Worm (Caenorhabditis elegans): ENCODE data around the gene Y26G10.1.

Gene Y26G10.1

ce11 chrV:17699659-17700058 lies 4.0 kb upstream of the Y26G10.1 start, which contains the start of gene Y26G10.6:
Gene Y26G10.6 (plus strand): TSS chrV:17699959.
- TF ChIP-seq unc-62 (GFP tag; optimal IDR thresholded peaks at IDR 0.05) = no peak

DNA sequence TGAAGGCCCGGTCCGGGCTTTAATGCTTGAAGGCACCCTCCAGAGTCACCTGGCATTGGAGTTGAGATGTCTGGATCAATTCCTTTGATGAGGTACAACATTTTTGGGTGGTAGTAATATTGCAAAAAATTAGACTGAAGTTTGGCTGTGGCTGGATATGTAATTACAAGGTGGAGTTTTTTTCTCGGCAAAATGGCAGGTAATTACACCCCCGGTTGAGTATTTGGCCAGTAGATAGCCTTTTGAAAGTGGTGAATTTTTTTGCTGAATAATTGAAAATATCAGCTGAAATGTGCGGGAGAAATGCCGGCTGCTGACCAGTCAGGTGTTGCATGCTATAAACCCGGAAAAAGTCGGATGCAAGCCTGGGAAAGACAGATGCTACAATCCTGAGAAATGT lies 3.4 kb upstream of the Y26G10.1 start, which contains the start of gene Y26G10.4:
TSS of gene Y26G10.4 (minus strand) at position 101 of the 400 bp plus-strand sequence.
- no peak for TF ChIP-seq unc-62 (GFP tag; optimal IDR thresholded peaks at IDR 0.05)

- TF ChIP-seq unc-62 (GFP tag; optimal IDR thresholded peaks at IDR 0.05) = no peak
These were observed 1.1 kb upstream of the Y26G10.1 start, which contains the start of gene spp-29 for ce11 chrV:17696753-17697152. Gene spp-29 (minus strand): TSS chrV:17696853.

- TF ChIP-seq unc-62 (GFP tag; optimal IDR thresholded peaks at IDR 0.05) = no peak
These were observed 1.4 kb downstream of the Y26G10.1 start for ce11 chrV:17694260-17694659.

DNA sequence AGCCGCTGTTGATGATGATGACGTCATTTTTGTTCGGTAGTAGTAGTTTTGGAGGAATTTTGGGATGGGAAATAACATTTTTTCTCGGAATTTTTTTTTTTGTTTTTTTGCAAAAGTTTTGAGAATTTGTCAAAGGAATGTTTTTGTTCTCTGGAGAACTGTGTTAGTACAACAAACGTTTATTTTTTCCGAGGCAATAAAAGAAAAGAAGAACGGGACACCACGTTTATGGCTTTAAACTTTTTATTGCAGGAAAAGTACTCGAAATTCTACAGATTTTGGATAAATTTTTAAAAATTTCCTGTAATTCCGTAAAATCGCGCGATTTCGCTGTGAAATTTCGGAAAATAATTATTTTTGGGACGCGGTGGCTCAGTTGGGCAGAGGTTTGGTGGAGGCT lies 4.8 kb downstream of the Y26G10.1 start, which contains the start of gene F59A1.13:
TSS of gene F59A1.13 (minus strand) at position 101 of the 400 bp plus-strand sequence.
- no peak for TF ChIP-seq unc-62 (GFP tag; optimal IDR thresholded peaks at IDR 0.05)

DNA sequence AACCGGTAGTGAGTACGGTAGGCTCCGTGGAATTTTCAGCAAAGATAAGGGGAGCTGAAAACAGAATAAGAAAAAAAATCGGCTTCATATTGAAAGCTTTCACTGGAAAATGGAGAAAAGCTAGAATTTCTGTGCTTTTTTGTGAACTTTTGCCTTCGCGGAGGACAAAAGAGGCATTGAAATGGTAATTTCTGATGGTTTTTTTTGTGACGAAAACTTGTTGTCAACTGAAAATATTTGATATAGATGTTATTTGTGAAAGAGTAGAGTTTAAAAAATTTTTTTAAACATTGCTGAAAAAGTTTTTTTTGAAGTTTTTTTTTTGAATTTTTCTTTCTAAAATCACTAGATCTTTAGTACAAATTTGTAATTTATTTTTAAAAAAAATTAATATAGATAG lies 8.8 kb downstream of the Y26G10.1 start, which contains the start of gene F59A1.18:
TSS of gene F59A1.18 (minus strand) at position 101 of the 400 bp plus-strand sequence.
- no peak for TF ChIP-seq unc-62 (GFP tag; optimal IDR thresholded peaks at IDR 0.05)

ce11 chrV:17684857-17685256 lies 10.8 kb downstream of the Y26G10.1 start, which contains the start of the genes F59A1.16 and F59A1.6:
Gene F59A1.16 (minus strand): TSS chrV:17684957.
Gene F59A1.6 (plus strand): TSS chrV:17685141.
- no peak for TF ChIP-seq unc-62 (GFP tag; optimal IDR thresholded peaks at IDR 0.05)

ce11 chrV:17683763-17684162 lies 11.9 kb downstream of the Y26G10.1 start, which contains the start of gene F59A1.15:
Gene F59A1.15 (minus strand): TSS chrV:17683863.
- no peak for TF ChIP-seq unc-62 (GFP tag; optimal IDR thresholded peaks at IDR 0.05)

DNA sequence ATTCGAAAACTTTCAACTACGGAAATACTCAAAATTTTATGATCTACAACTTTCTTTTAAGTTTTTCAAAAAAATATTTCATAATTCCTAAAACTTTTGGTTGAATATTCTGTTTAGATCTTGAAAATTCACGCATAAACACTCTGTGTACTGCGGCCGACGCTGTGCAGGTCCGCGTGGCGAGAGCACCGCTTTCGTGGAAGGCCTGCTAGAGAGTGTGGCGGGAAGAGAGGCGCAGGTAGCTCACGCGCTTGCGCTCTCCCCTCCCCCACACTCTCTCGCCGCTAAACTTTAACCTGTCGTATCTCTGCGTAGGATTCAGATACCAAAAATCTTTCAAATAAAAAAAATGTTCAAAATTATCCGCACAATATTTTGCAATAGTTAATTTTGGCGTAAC lies 12.4 kb downstream of the Y26G10.1 start:
- TF ChIP-seq unc-62 (GFP tag; optimal IDR thresholded peaks at IDR 0.05) = no peak

DNA sequence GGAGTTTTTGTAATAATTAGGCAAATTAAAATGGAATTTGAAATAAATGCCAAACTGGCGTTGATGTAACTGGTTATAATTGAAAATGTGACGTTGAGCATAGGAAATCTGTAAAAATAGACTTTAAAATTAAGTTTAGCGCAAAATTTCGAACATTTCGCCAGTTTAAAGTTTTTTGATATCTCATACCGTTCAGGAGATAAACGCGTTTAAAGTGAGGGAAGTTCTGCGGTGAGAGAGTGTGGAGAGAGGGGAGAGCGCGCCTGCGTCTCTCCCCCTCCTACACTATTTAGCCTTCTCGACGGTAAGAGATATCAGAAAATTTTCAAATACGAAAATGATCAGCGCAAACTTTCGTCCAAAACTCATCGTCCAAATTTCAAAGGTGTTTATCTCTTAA lies 19.1 kb downstream of the Y26G10.1 start, which contains the start of gene str-92:
TSS of gene str-92 (minus strand) at position 101 of the 400 bp plus-strand sequence.
- TF ChIP-seq unc-62 (GFP tag; optimal IDR thresholded peaks at IDR 0.05) = no peak

ce11 chrV:17673343-17673742 lies 22.4 kb downstream of the Y26G10.1 start, which contains the start of gene str-93:
Gene str-93 (minus strand): TSS chrV:17673443.
- no peak for TF ChIP-seq unc-62 (GFP tag; optimal IDR thresholded peaks at IDR 0.05)

DNA sequence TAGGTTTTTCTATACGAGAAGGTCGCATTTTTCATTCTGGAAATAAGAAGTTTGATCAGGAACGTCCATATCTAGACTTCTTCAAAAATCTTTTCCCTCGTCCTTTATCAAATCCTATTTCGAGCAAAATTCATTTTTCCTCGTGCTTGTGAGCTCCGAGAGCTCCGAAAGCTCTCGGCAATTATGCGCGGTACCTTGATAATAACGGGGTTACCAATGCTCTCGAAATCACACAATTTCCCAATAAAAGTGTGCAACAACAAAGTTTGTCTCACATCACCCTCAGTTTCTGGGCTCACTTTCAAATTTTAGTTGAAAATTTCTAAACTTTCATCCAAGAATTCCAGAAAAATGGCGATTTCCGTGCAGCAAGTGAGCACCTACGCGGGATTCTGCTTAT lies 27.2 kb downstream of the Y26G10.1 start, which contains the start of gene str-89:
TSS of gene str-89 (plus strand) at position 301 of the 400 bp plus-strand sequence.
- TF ChIP-seq unc-62 (GFP tag; optimal IDR thresholded peaks at IDR 0.05) = no peak

- TF ChIP-seq unc-62 (GFP tag; optimal IDR thresholded peaks at IDR 0.05) = no peak
These were observed 28.0 kb downstream of the Y26G10.1 start, which contains the start of gene F59A1.12 for ce11 chrV:17667676-17668075. Gene F59A1.12 (minus strand): TSS chrV:17667776.

DNA sequence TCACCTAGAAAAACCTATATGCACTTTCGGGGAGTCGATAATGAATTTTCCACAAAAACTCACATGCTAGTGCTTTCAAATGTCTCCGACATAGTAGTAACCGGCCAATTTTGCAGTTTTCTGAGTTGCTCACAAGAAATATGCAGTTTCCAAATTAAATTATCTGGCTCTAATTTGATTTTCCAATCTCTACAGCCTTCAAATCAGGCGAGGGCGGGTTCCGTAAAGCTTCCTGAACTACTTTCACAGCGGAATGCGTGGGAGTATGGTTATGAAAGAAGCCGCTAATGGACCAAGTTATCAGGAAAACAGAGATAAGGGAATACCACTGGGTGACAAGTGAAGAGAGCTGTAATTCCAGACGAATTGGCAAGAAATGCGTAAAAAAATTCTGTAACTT lies 29.8 kb downstream of the Y26G10.1 start, which contains the start of gene F59A1.11:
TSS of gene F59A1.11 (minus strand) at position 101 of the 400 bp plus-strand sequence.
- no peak for TF ChIP-seq unc-62 (GFP tag; optimal IDR thresholded peaks at IDR 0.05)

ce11 chrV:17664367-17664766 lies 31.3 kb downstream of the Y26G10.1 start:
- TF ChIP-seq unc-62 (GFP tag; optimal IDR thresholded peaks at IDR 0.05) = no peak

ce11 chrV:17662260-17662659 lies 33.4 kb downstream of the Y26G10.1 start:
- TF ChIP-seq unc-62 (GFP tag; optimal IDR thresholded peaks at IDR 0.05) = no peak

DNA sequence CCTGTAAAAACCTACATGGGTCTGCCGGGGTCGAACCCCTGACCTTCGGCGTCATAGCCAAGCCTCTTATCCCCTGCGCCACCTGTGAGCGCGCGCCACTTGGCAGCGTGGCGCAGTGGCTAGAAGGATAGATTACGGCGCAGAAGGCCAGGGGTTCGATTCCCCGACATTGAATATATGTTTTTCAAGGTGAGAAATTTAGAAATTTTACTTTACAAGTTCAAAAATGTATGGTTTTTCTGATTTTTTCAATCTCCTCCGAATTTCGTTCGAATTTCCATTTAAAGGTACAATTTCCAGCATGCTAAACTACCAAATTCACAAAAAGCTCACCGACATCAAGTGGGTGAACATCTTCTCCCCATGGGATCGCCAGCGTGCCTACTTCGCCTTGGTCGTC lies 35.7 kb downstream of the Y26G10.1 start, which contains the start of gene dgat-2:
TSS of gene dgat-2 (plus strand) at position 301 of the 400 bp plus-strand sequence.
- TF ChIP-seq unc-62 (GFP tag; optimal IDR thresholded peaks at IDR 0.05) = no peak

All from whole organism, dauer.